Worm (Caenorhabditis elegans) whole organism, midembryonic: Measurements from ENCODE around the gene F44E7.7.

ENCODE experiments used
- T22C8.4 ChIP-seq: fragments of 200-800 bp; sonication (Bioruptor generic); IDR thresholded peaks from 2 replicates; pipeline ENCODE4 v1.3.6; 2022; ENCODE audit warnings: missing genetic modification characterization, missing compliant biosample characterization
- cog-1 ChIP-seq: sonication (generic microtip); optimal IDR thresholded peaks from 2 replicates; lab custom pipeline; 2016; ENCODE audit warnings: missing genetic modification characterization, missing compliant biosample characterization
- flt-1 ChIP-seq: fragments of 200-800 bp; sonication (Bioruptor generic); IDR thresholded peaks from 2 replicates; pipeline ENCODE4 v1.3.6; 2022; ENCODE audit warnings: missing genetic modification characterization, missing compliant biosample characterization
- klf-2 ChIP-seq: fragments of 200-800 bp; sonication (Bioruptor generic); conservative IDR thresholded peaks from 2 replicates; pipeline ENCODE4 v1.3.6; 2022; ENCODE audit warnings: missing genetic modification reagents, missing genetic modification characterization, missing compliant biosample characterization
- med-1 ChIP-seq: sonication (generic microtip); optimal IDR thresholded peaks from 2 replicates; lab custom pipeline; 2017; ENCODE audit warnings: missing genetic modification characterization, mild to moderate bottlenecking, missing compliant biosample characterization, antibody characterized with exemption, missing genetic modification reagents; ENCODE audit not compliant: insufficient read depth
- ref-1 ChIP-seq: fragments of 200-800 bp; sonication (Bioruptor generic); conservative IDR thresholded peaks from 2 replicates; pipeline ENCODE4 v1.3.6; 2022; ENCODE audit warnings: missing genetic modification reagents, missing genetic modification characterization, missing compliant biosample characterization
- tab-1 ChIP-seq: fragments of 200-800 bp; sonication (Bioruptor generic); IDR thresholded peaks from 2 replicates; pipeline ENCODE4 v1.3.6; 2022; ENCODE audit warnings: missing genetic modification characterization, missing compliant biosample characterization
- ztf-23 ChIP-seq: fragments of 200-800 bp; sonication (Bioruptor generic); IDR thresholded peaks from 2 replicates; pipeline ENCODE4 v1.3.6; 2022; ENCODE audit warnings: missing genetic modification reagents, missing genetic modification characterization, missing compliant biosample characterization
- ztf-29 ChIP-seq: fragments of 200-800 bp; sonication (Bioruptor generic); IDR thresholded peaks from 2 replicates; pipeline ENCODE4 v1.3.6; 2022; ENCODE audit warnings: missing genetic modification reagents, missing genetic modification characterization, missing compliant biosample characterization

F44E7.7 gene

ce11 chrV:5785372-5785771 lies at the start of gene F44E7.7:
TSS of gene F44E7.7 (minus strand) at chrV:5785472.
- TF ChIP-seq ztf-23 (GFP tag; lab: Robert Waterston, UW) = no peak
- TF ChIP-seq cog-1 (tag; lab: Kevin White, UChicago) = no peak
- TF ChIP-seq tab-1 (GFP tag; lab: Robert Waterston, UW) = no peak
- no peak for TF ChIP-seq flt-1 (GFP tag; lab: Robert Waterston, UW)
- TF ChIP-seq klf-2 (GFP tag; lab: Robert Waterston, UW) = no peak
- no peak for TF ChIP-seq ztf-29
- TF ChIP-seq ref-1 (GFP tag; lab: Robert Waterston, UW) = no peak
- TF ChIP-seq med-1 (GFP tag; lab: Kevin White, UChicago) = no peak
- TF ChIP-seq T22C8.4 = no peak

ce11 chrV:5833531-5833930 lies 48.3 kb upstream of the F44E7.7 start, which contains the start of gene srh-76:
TSS of gene srh-76 (plus strand) at chrV:5833831.
- TF ChIP-seq flt-1 (GFP tag; lab: Robert Waterston, UW) (no peak), T22C8.4 (no peak), ztf-29 (no peak), ztf-23 (GFP tag; lab: Robert Waterston, UW) (no peak), med-1 (GFP tag; lab: Kevin White, UChicago) (no peak), cog-1 (tag; lab: Kevin White, UChicago) (no peak), ref-1 (GFP tag; lab: Robert Waterston, UW) (no peak), klf-2 (GFP tag; lab: Robert Waterston, UW) (no peak), tab-1 (GFP tag; lab: Robert Waterston, UW) (no peak)

ce11 chrV:5832799-5833198 lies 47.5 kb upstream of the F44E7.7 start:
- TF ChIP-seq klf-2 (GFP tag; lab: Robert Waterston, UW) = no peak
- TF ChIP-seq ztf-29 = no peak
- TF ChIP-seq cog-1 (tag; lab: Kevin White, UChicago) = no peak
- TF ChIP-seq ztf-23 (GFP tag; lab: Robert Waterston, UW) = no peak
- no peak for TF ChIP-seq flt-1 (GFP tag; lab: Robert Waterston, UW)
- TF ChIP-seq tab-1 (GFP tag; lab: Robert Waterston, UW) = no peak
- TF ChIP-seq ref-1 (GFP tag; lab: Robert Waterston, UW) = no peak
- no peak for TF ChIP-seq med-1 (GFP tag; lab: Kevin White, UChicago)
- no peak for TF ChIP-seq T22C8.4

ce11 chrV:5831253-5831652 lies 46.0 kb upstream of the F44E7.7 start:
- TF ChIP-seq klf-2 (GFP tag; lab: Robert Waterston, UW) (no peak), ztf-29 (no peak), ref-1 (GFP tag; lab: Robert Waterston, UW) (no peak), T22C8.4 (no peak), med-1 (GFP tag; lab: Kevin White, UChicago) (no peak), tab-1 (GFP tag; lab: Robert Waterston, UW) (no peak), cog-1 (tag; lab: Kevin White, UChicago) (no peak), ztf-23 (GFP tag; lab: Robert Waterston, UW) (no peak), flt-1 (GFP tag; lab: Robert Waterston, UW) (no peak)

ce11 chrV:5826592-5826991 lies 41.3 kb upstream of the F44E7.7 start, which contains the start of gene let-418:
TSS of gene let-418 (plus strand) at chrV:5826833.
- no peak for TF ChIP-seq med-1 (GFP tag; lab: Kevin White, UChicago)
- TF ChIP-seq cog-1 (tag; lab: Kevin White, UChicago) = no peak

ce11 chrV:5825478-5825877 lies 40.2 kb upstream of the F44E7.7 start:
- TF ChIP-seq ztf-29 (no peak), ref-1 (GFP tag; lab: Robert Waterston, UW) (no peak), T22C8.4 (no peak), med-1 (GFP tag; lab: Kevin White, UChicago) (no peak), klf-2 (GFP tag; lab: Robert Waterston, UW) (no peak), ztf-23 (GFP tag; lab: Robert Waterston, UW) (no peak), flt-1 (GFP tag; lab: Robert Waterston, UW) (no peak), tab-1 (GFP tag; lab: Robert Waterston, UW) (no peak), cog-1 (tag; lab: Kevin White, UChicago) (no peak)

ce11 chrV:5822968-5823367 lies 37.7 kb upstream of the F44E7.7 start:
- TF ChIP-seq tab-1 (GFP tag; lab: Robert Waterston, UW) (no peak), cog-1 (tag; lab: Kevin White, UChicago) (no peak), T22C8.4 (no peak), ztf-29 (no peak), ref-1 (GFP tag; lab: Robert Waterston, UW) (no peak), flt-1 (GFP tag; lab: Robert Waterston, UW) (no peak), ztf-23 (GFP tag; lab: Robert Waterston, UW) (no peak), med-1 (GFP tag; lab: Kevin White, UChicago) (no peak), klf-2 (GFP tag; lab: Robert Waterston, UW) (no peak)

ce11 chrV:5821451-5822143 lies 36.3 kb upstream of the F44E7.7 start:
- TF ChIP-seq tab-1 (GFP tag; lab: Robert Waterston, UW) (no peak), klf-2 (GFP tag; lab: Robert Waterston, UW) (no peak), cog-1 (tag; lab: Kevin White, UChicago) (no peak), flt-1 (GFP tag; lab: Robert Waterston, UW) (no peak), ref-1 (GFP tag; lab: Robert Waterston, UW) (no peak), ztf-29 (no peak)

ce11 chrV:5820401-5820800 lies 35.1 kb upstream of the F44E7.7 start:
- TF ChIP-seq flt-1 (GFP tag; lab: Robert Waterston, UW) = no peak
- no peak for TF ChIP-seq ztf-23 (GFP tag; lab: Robert Waterston, UW)
- TF ChIP-seq tab-1 (GFP tag; lab: Robert Waterston, UW) = no peak
- TF ChIP-seq ref-1 (GFP tag; lab: Robert Waterston, UW) = no peak
- no peak for TF ChIP-seq ztf-29
- no peak for TF ChIP-seq klf-2 (GFP tag; lab: Robert Waterston, UW)
- no peak for TF ChIP-seq med-1 (GFP tag; lab: Kevin White, UChicago)
- TF ChIP-seq T22C8.4 = no peak
- TF ChIP-seq cog-1 (tag; lab: Kevin White, UChicago) = no peak
